Worm (Caenorhabditis elegans): ENCODE data around the gene T16G1.6.
A peak's percentile ranks its signal among the peaks of the same experiment; 100 is the strongest.

The T16G1.6 gene

DNA sequence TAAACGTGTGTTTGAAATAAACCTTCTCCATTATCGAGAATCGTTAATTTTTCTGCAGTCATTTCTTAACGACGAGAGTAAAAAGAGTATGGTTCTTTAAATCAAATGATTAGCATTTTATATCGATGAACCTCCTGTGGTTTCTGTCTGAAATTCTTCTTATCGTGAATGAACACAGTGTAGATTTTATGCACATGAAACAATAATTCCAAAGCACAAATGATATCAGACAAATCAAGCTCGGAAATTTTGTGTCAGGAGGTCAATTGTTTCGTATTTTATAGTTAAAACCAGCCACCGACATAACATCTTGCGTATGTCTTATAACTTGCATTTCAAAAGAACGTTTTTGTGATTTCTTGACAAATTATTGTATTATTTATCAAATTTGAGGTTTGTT lies at the start of gene T16G1.6:
T16G1.6 (minus strand) TSS at position 77 of the 400 bp plus-strand sequence.
- TF ChIP-seq skn-1 (tag; optimal IDR thresholded peaks at IDR 0.05) (no peak), C16A3.4 (tag; optimal IDR thresholded peaks at IDR 0.05) (no peak), ets-5 (GFP tag; IDR thresholded peaks at IDR 0.05) (no peak), lin-15B (tag; optimal IDR thresholded peaks at IDR 0.05) (no peak), nhr-11 (tag; optimal IDR thresholded peaks at IDR 0.05) (no peak), ces-1 (GFP tag; optimal IDR thresholded peaks at IDR 0.05) (no peak), nhr-20 (tag; optimal IDR thresholded peaks at IDR 0.05) (peak; percentile 56), lin-14 (GFP tag; optimal IDR thresholded peaks at IDR 0.05) (peak; percentile 4), Y116A8C.19 (tag; optimal IDR thresholded peaks at IDR 0.05; ENCODE audit: borderline replicate concordance) (no peak), ceh-82 (tag; optimal IDR thresholded peaks at IDR 0.05) (no peak), ztf-11 (tag; optimal IDR thresholded peaks at IDR 0.05) (no peak), fkh-10 (GFP tag; optimal IDR thresholded peaks at IDR 0.05) (no peak), fos-1 (tag; optimal IDR thresholded peaks at IDR 0.05) (no peak), pag-3 (tag; optimal IDR thresholded peaks at IDR 0.05; ENCODE audit: borderline replicate concordance, insufficient read depth) (no peak), lin-35 (GFP tag; optimal IDR thresholded peaks at IDR 0.05) (peak in 1 of 2 experiments; percentile 17), unc-62 (GFP tag; optimal IDR thresholded peaks at IDR 0.05) (no peak), nhr-90 (tag; optimal IDR thresholded peaks at IDR 0.05; ENCODE audit: poor library complexity) (no peak), C34B4.2 (tag; optimal IDR thresholded peaks at IDR 0.05) (no peak), elt-2 (tag; optimal IDR thresholded peaks at IDR 0.05) (peak; percentile 82), mab-9 (GFP tag; IDR thresholded peaks at IDR 0.05) (no peak)

DNA sequence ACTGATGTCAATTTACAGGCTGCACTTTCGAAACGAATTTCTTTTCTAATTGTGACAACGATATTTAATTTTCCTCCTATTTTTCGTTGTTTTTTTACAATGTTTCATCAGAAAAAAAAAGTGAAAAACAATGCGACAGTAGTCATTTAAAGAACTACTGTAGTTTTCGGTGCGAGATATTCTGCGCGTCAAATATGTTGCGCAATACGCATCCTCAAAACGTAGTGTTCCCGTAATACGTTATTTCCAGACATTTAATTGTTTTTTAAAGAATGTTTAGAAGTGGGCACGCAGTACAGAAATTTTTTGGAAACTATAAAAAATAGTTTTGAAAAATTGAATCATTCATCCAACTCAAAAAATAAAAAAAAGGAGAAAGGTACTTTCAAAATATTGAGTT lies 37.1 kb upstream of the T16G1.6 start:
- TF ChIP-seq swsn-7 (tag; optimal IDR thresholded peaks at IDR 0.05) (no peak), snpc-4 (tag; optimal IDR thresholded peaks at IDR 0.05) (no peak), C04F5.9 (tag; optimal IDR thresholded peaks at IDR 0.05) (no peak), ces-1 (GFP tag; optimal IDR thresholded peaks at IDR 0.05) (no peak), nhr-71 (tag; optimal IDR thresholded peaks at IDR 0.05) (no peak), unc-62 (GFP tag; optimal IDR thresholded peaks at IDR 0.05) (no peak), efl-1 (optimal IDR thresholded peaks at IDR 0.05) (no peak), efl-1 (GFP tag; optimal IDR thresholded peaks at IDR 0.05 in 1 of 2) (no peak), ceh-63 (GFP tag; optimal IDR thresholded peaks at IDR 0.05) (no peak), sox-4 (tag; optimal IDR thresholded peaks at IDR 0.05) (no peak), hlh-4 (tag; optimal IDR thresholded peaks at IDR 0.05) (no peak), lin-13 (GFP tag; optimal IDR thresholded peaks at IDR 0.05) (no peak), dpl-1 (GFP tag; optimal IDR thresholded peaks at IDR 0.05) (no peak), aly-2 (tag; optimal IDR thresholded peaks at IDR 0.05) (no peak)

DNA sequence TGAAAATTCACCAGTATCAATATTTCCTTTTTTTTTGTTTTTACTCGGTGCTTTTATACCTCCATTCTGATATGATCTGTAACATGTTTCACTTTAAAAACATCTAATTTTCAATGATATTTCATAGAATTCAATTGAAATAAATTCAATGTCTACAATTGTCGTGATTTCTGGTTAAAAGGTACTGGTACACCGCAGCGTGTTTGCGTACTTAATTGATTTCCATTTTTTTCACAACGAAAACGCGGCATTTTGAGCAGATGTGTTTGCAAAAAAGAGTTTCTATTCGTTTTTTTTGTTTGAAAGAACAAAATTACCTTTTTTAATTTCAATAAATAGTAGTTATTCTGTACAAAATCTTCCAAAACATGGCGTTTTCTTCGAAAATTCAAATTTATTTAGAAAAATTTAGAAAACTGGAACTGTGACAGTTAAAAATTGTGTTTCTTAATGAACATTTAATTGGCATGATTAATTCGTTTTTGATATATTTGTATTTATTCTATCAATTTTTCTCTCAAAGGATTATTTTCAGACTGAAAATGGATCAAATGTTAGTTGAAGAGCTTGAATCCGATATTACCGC lies 33.7 kb upstream of the T16G1.6 start, which contains the start of gene pnn-1:
pnn-1 (plus strand) TSS at position 536 of the 586 bp plus-strand sequence.
- TF ChIP-seq ceh-82 (tag; optimal IDR thresholded peaks at IDR 0.05) (no peak), mab-9 (GFP tag; IDR thresholded peaks at IDR 0.05) (no peak), zip-4 (GFP tag; optimal IDR thresholded peaks at IDR 0.05) (no peak), dsc-1 (tag; optimal IDR thresholded peaks at IDR 0.05) (no peak), aha-1 (tag; optimal IDR thresholded peaks at IDR 0.05) (no peak), tlp-1 (tag; optimal IDR thresholded peaks at IDR 0.05) (no peak), jun-1 (tag; optimal IDR thresholded peaks at IDR 0.05) (no peak), snu-23 (GFP tag; optimal IDR thresholded peaks at IDR 0.05) (peak; percentile 45), ceh-88 (GFP tag; IDR thresholded peaks at IDR 0.05) (no peak), F16B12.6 (tag; optimal IDR thresholded peaks at IDR 0.05) (peak; percentile 87), unc-30 (tag; optimal IDR thresholded peaks at IDR 0.05) (no peak), efl-1 (optimal IDR thresholded peaks at IDR 0.05) (peak; percentile 40 to 58), efl-1 (GFP tag; optimal IDR thresholded peaks at IDR 0.05 in 1 of 2) (peak; percentile 49 to 95), nhr-12 (tag; optimal IDR thresholded peaks at IDR 0.05) (no peak), mef-2 (tag; optimal IDR thresholded peaks at IDR 0.05) (no peak), nhr-90 (tag; optimal IDR thresholded peaks at IDR 0.05; ENCODE audit: poor library complexity) (no peak), ets-5 (GFP tag; IDR thresholded peaks at IDR 0.05) (no peak), tbx-2 (tag; optimal IDR thresholded peaks at IDR 0.05) (peak; percentile 12), irx-1 (tag; optimal IDR thresholded peaks at IDR 0.05) (no peak), ceh-90 (tag; optimal IDR thresholded peaks at IDR 0.05) (no peak), pqm-1 (tag; optimal IDR thresholded peaks at IDR 0.05) (no peak), nhr-237 (tag; optimal IDR thresholded peaks at IDR 0.05) (no peak), egl-27 (tag; optimal IDR thresholded peaks at IDR 0.05) (no peak), blmp-1 (tag; optimal IDR thresholded peaks at IDR 0.05) (peak; percentile 41), elt-2 (tag; optimal IDR thresholded peaks at IDR 0.05) (no peak), lin-15B (tag; optimal IDR thresholded peaks at IDR 0.05) (no peak), Y116A8C.19 (tag; optimal IDR thresholded peaks at IDR 0.05; ENCODE audit: borderline replicate concordance) (no peak)

All from whole organism, L1 larva.